Worm (Caenorhabditis elegans) whole organism, L4 larva: ENCODE data around the gene sul-1.
A peak's percentile ranks its signal among the peaks of the same experiment; 100 is the strongest.

Experiments
- D1046.2 ChIP-seq: fragments of 200-800 bp; sonication (Bioruptor generic); IDR thresholded peaks from 2 replicates; pipeline ENCODE4 v1.3.6; 2022; ENCODE audit warnings: missing genetic modification characterization, missing compliant biosample characterization
- F10B5.3 ChIP-seq: sonication (generic microtip); optimal IDR thresholded peaks from 2 replicates; lab custom pipeline; 2016; ENCODE audit warnings: mild to moderate bottlenecking, missing genetic modification characterization, missing compliant biosample characterization
- F26F4.8 ChIP-seq: fragments of 200-800 bp; sonication (Bioruptor generic); conservative IDR thresholded peaks from 2 replicates; pipeline ENCODE4 v1.3.6; 2022; ENCODE audit warnings: missing genetic modification characterization, missing compliant biosample characterization
- F44E2.7 ChIP-seq: fragments of 200-800 bp; sonication (Bioruptor generic); IDR thresholded peaks from 2 replicates; pipeline ENCODE4 v2.1.2; 2022; ENCODE audit warnings: missing genetic modification characterization, missing compliant biosample characterization
- F49E8.2 ChIP-seq: sonication (generic microtip); optimal IDR thresholded peaks from 2 replicates; lab custom pipeline; 2016; ENCODE audit warnings: missing compliant biosample characterization, mild to moderate bottlenecking, missing genetic modification characterization, borderline replicate concordance
- R02D3.7 ChIP-seq: fragments of 150-350 bp; sonication (generic microtip); optimal IDR thresholded peaks from 3 replicates; lab custom pipeline; 2014; ENCODE audit warnings: missing biosample characterization, missing genetic modification characterization
- Y105C5A.15 ChIP-seq: fragments of 200-800 bp; sonication (Bioruptor generic); IDR thresholded peaks from 2 replicates; pipeline ENCODE4 v1.3.6; 2022; ENCODE audit warnings: missing genetic modification characterization, missing compliant biosample characterization
- Y75B8A.6 ChIP-seq: fragments of 200-800 bp; sonication (Bioruptor generic); IDR thresholded peaks from 2 replicates; pipeline ENCODE4 v1.3.6; 2022; ENCODE audit warnings: missing genetic modification reagents, missing genetic modification characterization, missing compliant biosample characterization
- aly-2 ChIP-seq: sonication (generic microtip); optimal IDR thresholded peaks from 2 replicates; lab custom pipeline; 2018; ENCODE audit warnings: missing biosample characterization, missing genetic modification characterization
- ama-1 ChIP-seq: fragments of 150-350 bp; optimal IDR thresholded peaks from 2 replicates; lab custom pipeline; 2014; ENCODE audit warnings: inconsistent platforms, mixed read lengths
- ceh-20 ChIP-seq: fragments of 200-800 bp; sonication (Bioruptor generic); IDR thresholded peaks from 2 replicates; pipeline ENCODE4 v1.3.6; 2022; ENCODE audit warnings: missing genetic modification reagents, missing genetic modification characterization, missing compliant biosample characterization
- dmd-8 ChIP-seq: fragments of 200-800 bp; sonication (Bioruptor generic); IDR thresholded peaks from 2 replicates; pipeline ENCODE4 v1.3.6; 2022; ENCODE audit warnings: missing genetic modification characterization, missing compliant biosample characterization
- dmd-9 ChIP-seq: fragments of 200-800 bp; sonication (Bioruptor generic); IDR thresholded peaks from 2 replicates; pipeline ENCODE4 v1.3.6; 2022; ENCODE audit warnings: missing genetic modification reagents, missing genetic modification characterization, missing compliant biosample characterization
- dve-1 ChIP-seq: sonication (generic microtip); optimal IDR thresholded peaks from 2 replicates; lab custom pipeline; 2017; ENCODE audit warnings: antibody characterized with exemption, mild to moderate bottlenecking, missing genetic modification characterization, missing compliant biosample characterization; ENCODE audit not compliant: insufficient read depth
- egl-27 ChIP-seq: sonication (generic microtip); optimal IDR thresholded peaks from 3 replicates; lab custom pipeline; 2017; ENCODE audit warnings: missing biosample characterization, missing genetic modification reagents, missing genetic modification characterization
- egl-43 ChIP-seq: fragments of 200-800 bp; sonication (Bioruptor generic); IDR thresholded peaks from 2 replicates; pipeline ENCODE4 v1.3.6; 2022; ENCODE audit warnings: missing genetic modification reagents, missing genetic modification characterization, missing compliant biosample characterization
- fos-1 ChIP-seq: fragments of 150-350 bp; optimal IDR thresholded peaks from 2 replicates; lab custom pipeline; 2014; ENCODE audit warnings: missing biosample characterization, missing genetic modification characterization
- gei-8 ChIP-seq: fragments of 200-800 bp; sonication (Bioruptor generic); optimal IDR thresholded peaks from 2 replicates; lab custom pipeline; 2018; ENCODE audit warnings: mild to moderate bottlenecking, missing genetic modification characterization, missing compliant biosample characterization
- hlh-11 ChIP-seq: fragments of 200-800 bp; sonication (Bioruptor generic); optimal IDR thresholded peaks from 2 replicates; lab custom pipeline; 2018; ENCODE audit warnings: mild to moderate bottlenecking, missing genetic modification characterization, missing compliant biosample characterization
- hlh-30 ChIP-seq: sonication (generic microtip); optimal IDR thresholded peaks from 2 replicates; lab custom pipeline; 2017; ENCODE audit warnings: antibody characterized with exemption, mild to moderate bottlenecking, missing genetic modification characterization, missing compliant biosample characterization; ENCODE audit not compliant: insufficient read depth
- hmg-1.1 ChIP-seq: fragments of 200-800 bp; sonication (Bioruptor generic); IDR thresholded peaks from 2 replicates; pipeline ENCODE4 v1.3.6; 2022; ENCODE audit warnings: missing genetic modification reagents, missing genetic modification characterization, missing compliant biosample characterization
- jun-1 ChIP-seq: fragments of 150-350 bp; optimal IDR thresholded peaks from 2 replicates; lab custom pipeline; 2014; ENCODE audit warnings: missing biosample characterization, missing genetic modification reagents, missing genetic modification characterization
- lin-13 ChIP-seq: fragments of 150-350 bp; optimal IDR thresholded peaks from 2 replicates; lab custom pipeline; 2014; ENCODE audit warnings: missing biosample characterization, missing genetic modification reagents, missing genetic modification characterization
- lin-38 ChIP-seq: fragments of 200-800 bp; sonication (Bioruptor generic); IDR thresholded peaks from 2 replicates; pipeline ENCODE4 v1.3.6; 2022; ENCODE audit warnings: missing genetic modification reagents, missing genetic modification characterization, missing compliant biosample characterization
- lir-3 ChIP-seq: sonication (generic microtip); optimal IDR thresholded peaks from 2 replicates; lab custom pipeline; 2016; ENCODE audit warnings: mild to moderate bottlenecking, missing genetic modification characterization, missing compliant biosample characterization
- madf-5 ChIP-seq, 2 experiments: fragments of 200-800 bp; sonication (Bioruptor generic); IDR thresholded peaks; 2 replicates each; pipeline ENCODE4 v1.3.6; 2022; ENCODE audit warnings: missing compliant biosample characterization in 2 of 2, missing genetic modification characterization in 2 of 2
- madf-9 ChIP-seq: fragments of 200-800 bp; sonication (Bioruptor generic); conservative IDR thresholded peaks from 2 replicates; pipeline ENCODE4 v1.3.6; 2022; ENCODE audit warnings: missing genetic modification reagents, missing genetic modification characterization, missing compliant biosample characterization
- nhr-10 ChIP-seq: fragments of 150-350 bp; optimal IDR thresholded peaks from 2 replicates; lab custom pipeline; 2014; ENCODE audit warnings: missing biosample characterization, missing genetic modification characterization
- nhr-102 ChIP-seq: sonication (generic microtip); optimal IDR thresholded peaks from 2 replicates; lab custom pipeline; 2016; ENCODE audit warnings: mild to moderate bottlenecking, missing genetic modification characterization, moderate library complexity, missing compliant biosample characterization
- nhr-11 ChIP-seq: fragments of 150-350 bp; optimal IDR thresholded peaks from 2 replicates; lab custom pipeline; 2014; ENCODE audit warnings: missing biosample characterization, missing genetic modification characterization
- nhr-25 ChIP-seq: sonication (generic microtip); optimal IDR thresholded peaks from 2 replicates; lab custom pipeline; 2017; ENCODE audit warnings: missing genetic modification characterization, mild to moderate bottlenecking, missing compliant biosample characterization, antibody characterized with exemption, moderate library complexity, borderline replicate concordance; ENCODE audit not compliant: insufficient read depth
- nhr-28 ChIP-seq: fragments of 150-350 bp; optimal IDR thresholded peaks from 2 replicates; lab custom pipeline; 2014; ENCODE audit warnings: missing biosample characterization, missing genetic modification characterization
- nhr-42 ChIP-seq: fragments of 200-800 bp; sonication (Bioruptor generic); IDR thresholded peaks from 2 replicates; pipeline ENCODE4 v1.3.6; 2022; ENCODE audit warnings: missing genetic modification characterization, missing compliant biosample characterization
- nhr-48 ChIP-seq: sonication (generic microtip); optimal IDR thresholded peaks from 2 replicates; lab custom pipeline; 2016; ENCODE audit warnings: mild to moderate bottlenecking, missing genetic modification characterization, missing compliant biosample characterization
- nhr-6 ChIP-seq: fragments of 150-350 bp; optimal IDR thresholded peaks from 2 replicates; lab custom pipeline; 2014; ENCODE audit warnings: missing biosample characterization, missing genetic modification characterization
- nhr-76 ChIP-seq: fragments of 150-350 bp; optimal IDR thresholded peaks from 2 replicates; lab custom pipeline; 2014; ENCODE audit warnings: missing biosample characterization, missing genetic modification characterization
- pha-4 ChIP-seq, 2 experiments: fragments of 150-350 bp in 1 of 2; fragments of 200-800 bp in 1 of 2; sonication (Bioruptor generic) in 1 of 2; IDR thresholded peaks in 1 of 2; optimal IDR thresholded peaks in 1 of 2; 2 replicates each; pipeline versions ENCODE4 v1.3.6 to Lab custom; 2014 to 2022; ENCODE audit warnings: missing genetic modification characterization in 2 of 2, missing genetic modification reagents in 2 of 2, missing biosample characterization in 1 of 2, missing compliant biosample characterization in 1 of 2
- php-3 ChIP-seq: fragments of 200-800 bp; sonication (Bioruptor generic); IDR thresholded peaks from 2 replicates; pipeline ENCODE4 v1.3.6; 2022; ENCODE audit warnings: missing genetic modification reagents, missing genetic modification characterization, missing compliant biosample characterization
- pqm-1 ChIP-seq: sonication (generic microtip); optimal IDR thresholded peaks from 2 replicates; lab custom pipeline; 2017; ENCODE audit warnings: missing biosample characterization, missing genetic modification characterization
- spr-1 ChIP-seq: sonication (generic microtip); optimal IDR thresholded peaks from 2 replicates; lab custom pipeline; 2016; ENCODE audit warnings: mild to moderate bottlenecking, missing genetic modification characterization, missing compliant biosample characterization
- tag-97 ChIP-seq: fragments of 200-800 bp; sonication (Bioruptor generic); IDR thresholded peaks from 2 replicates; pipeline ENCODE4 v1.3.6; 2022; ENCODE audit warnings: missing genetic modification characterization, missing compliant biosample characterization
- zag-1 ChIP-seq: fragments of 150-350 bp; optimal IDR thresholded peaks from 2 replicates; lab custom pipeline; 2014; ENCODE audit warnings: missing biosample characterization, missing genetic modification characterization
- zfp-2 ChIP-seq: sonication (generic microtip); optimal IDR thresholded peaks from 2 replicates; lab custom pipeline; 2016; ENCODE audit warnings: mild to moderate bottlenecking, missing genetic modification characterization, missing compliant biosample characterization

Gene sul-1

DNA sequence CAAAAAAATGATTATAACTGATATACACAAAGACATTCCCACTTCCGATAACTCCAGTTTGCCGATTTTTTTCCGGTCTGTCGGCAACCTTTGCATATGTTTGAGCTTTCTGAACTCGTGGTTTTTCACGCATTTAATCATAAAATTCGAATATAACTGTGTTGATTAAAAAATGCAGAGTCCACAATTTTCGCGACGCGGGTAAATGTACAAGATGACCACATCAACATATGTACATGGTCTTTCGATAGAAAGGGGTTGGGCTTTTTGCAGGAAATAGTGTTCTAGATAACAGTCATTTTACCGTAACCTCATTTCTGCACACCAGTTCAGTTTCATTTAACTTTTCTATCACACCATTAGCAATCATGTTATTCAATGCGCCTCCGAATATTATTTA is 11.6 kb upstream of the sul-1 start, which contains the start of gene K09C4.5 (continued):
- TF ChIP-seq pha-4 (GFP tag; IDR thresholded peaks at IDR 0.05; lab: Robert Waterston, UW) (no peak), pha-4 (tag; optimal IDR thresholded peaks at IDR 0.05; lab: Kevin White, UChicago) (no peak), ama-1 (no peak), egl-43 (GFP tag; lab: Robert Waterston, UW) (no peak), nhr-10 (tag; lab: Kevin White, UChicago) (no peak), gei-8 (no peak), Y105C5A.15 (no peak), nhr-42 (GFP tag; lab: Robert Waterston, UW) (no peak), jun-1 (no peak), pqm-1 (tag; lab: Kevin White, UChicago) (peak; percentile 37), F26F4.8 (GFP tag; lab: Robert Waterston, UW) (no peak), hlh-11 (peak; percentile 13), R02D3.7 (no peak), fos-1 (tag; lab: Kevin White, UChicago) (no peak), lin-13 (no peak)

ce11 chrX:3280130-3280529 is 9.4 kb upstream of the sul-1 start, which contains the start of gene K09C4.10:
Gene K09C4.10, minus strand, starts transcription at chrX:3280230.
- TF ChIP-seq nhr-76 (tag; lab: Kevin White, UChicago) (no peak), tag-97 (GFP tag; lab: Robert Waterston, UW) (no peak), aly-2 (tag; lab: Kevin White, UChicago) (no peak), spr-1 (tag; lab: Kevin White, UChicago) (no peak), lin-13 (no peak), nhr-102 (tag; lab: Kevin White, UChicago) (no peak), lir-3 (no peak), ceh-20 (GFP tag; lab: Robert Waterston, UW) (no peak), egl-27 (no peak), nhr-48 (no peak)
- TF ChIP-seq, all 104 proteins: peak for 0

DNA sequence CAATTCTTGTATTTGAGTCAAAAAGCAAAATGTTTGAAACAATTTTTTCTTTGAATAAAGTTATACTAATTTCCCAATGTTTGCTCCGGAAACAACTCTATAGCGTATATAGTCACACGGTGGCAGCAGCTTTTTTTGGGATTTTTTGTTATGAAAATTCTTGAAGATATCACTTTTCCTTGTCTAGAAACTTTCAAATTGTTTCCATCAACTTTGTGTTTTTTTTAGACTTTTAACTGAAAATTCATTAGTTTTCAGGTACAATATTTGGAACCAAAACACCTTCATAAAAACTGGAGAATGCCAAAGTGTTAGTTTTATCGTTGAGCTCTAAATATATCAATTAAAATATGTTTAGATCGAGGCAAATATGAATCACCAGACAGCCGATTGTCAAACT is 1.9 kb upstream of the sul-1 start, which contains the start of gene K09C4.7:
Gene K09C4.7 (plus strand): TSS at position 301 of the 400 bp plus-strand sequence.
- TF ChIP-seq lin-13 (no peak), php-3 (GFP tag; lab: Robert Waterston, UW) (no peak), zag-1 (tag; lab: Kevin White, UChicago) (no peak), nhr-25 (tag; lab: Kevin White, UChicago) (no peak), pha-4 (GFP tag; IDR thresholded peaks at IDR 0.05; lab: Robert Waterston, UW) (no peak), pha-4 (tag; optimal IDR thresholded peaks at IDR 0.05; lab: Kevin White, UChicago) (no peak), tag-97 (GFP tag; lab: Robert Waterston, UW) (no peak), F49E8.2 (tag; lab: Kevin White, UChicago) (no peak), Y75B8A.6 (no peak), dmd-9 (GFP tag; lab: Robert Waterston, UW) (no peak), nhr-11 (tag; lab: Kevin White, UChicago) (no peak), hmg-1.1 (GFP tag; lab: Robert Waterston, UW) (no peak), dmd-8 (GFP tag; lab: Robert Waterston, UW) (no peak), madf-5 (GFP tag; IDR thresholded peaks at IDR 0.05; lab: Robert Waterston, UW) (no peak), nhr-28 (tag; lab: Kevin White, UChicago) (no peak), nhr-42 (GFP tag; lab: Robert Waterston, UW) (no peak), zfp-2 (no peak), gei-8 (no peak), lin-38 (GFP tag; lab: Robert Waterston, UW) (no peak)

DNA sequence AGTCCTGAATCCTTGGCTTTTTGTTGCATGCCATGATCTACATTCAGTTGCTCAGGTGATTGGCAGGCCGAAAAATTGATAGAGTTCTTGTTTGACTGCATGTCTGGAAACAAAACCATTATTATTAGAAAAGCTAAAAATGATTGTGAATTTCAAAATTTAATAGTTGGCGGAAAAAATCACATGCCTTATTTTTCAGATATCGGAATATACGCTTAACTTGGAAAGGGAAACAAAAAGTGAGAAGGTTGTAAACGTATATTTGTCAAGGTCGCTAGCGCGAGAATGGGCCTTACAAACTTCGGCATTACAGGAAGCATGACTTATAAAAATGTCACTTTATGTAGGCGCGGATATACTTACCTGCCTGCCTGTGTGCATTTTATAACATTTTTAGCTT is 967 bp upstream of the sul-1 start, which contains the start of gene K09C4.9:
Gene K09C4.9 (minus strand): TSS at position 101 of the 400 bp plus-strand sequence.
- TF ChIP-seq F10B5.3, result no peak
- no peak for TF ChIP-seq hlh-30 (tag; lab: Kevin White, UChicago)
- no peak for TF ChIP-seq D1046.2 (GFP tag; lab: Robert Waterston, UW)
- no peak for TF ChIP-seq dve-1 (tag; lab: Kevin White, UChicago)
- TF ChIP-seq madf-9 (GFP tag; lab: Robert Waterston, UW), result no peak
- TF ChIP-seq F44E2.7 (GFP tag; lab: Robert Waterston, UW), result no peak
- TF ChIP-seq nhr-6, result no peak
